Fruit fly (Drosophila melanogaster): ENCODE data around the gene out.
A peak's percentile ranks its signal among the peaks of the same experiment; 100 is the strongest.

Gene out

dm6 chrX:19323835-19324133 lies 1.9 kb upstream of the out start (continued):
- TF ChIP-seq CG13424 (tag; optimal IDR thresholded peaks at IDR 0.05) = peak; percentile 66
- peak; percentile 40; the same call in 1 of the 2 replicates for TF ChIP-seq crol (GFP tag; IDR thresholded peaks at IDR 0.05)
- TF ChIP-seq MESR4 (GFP tag; optimal IDR thresholded peaks at IDR 0.05) = peak; percentile 1
- no peak for TF ChIP-seq Dll (GFP tag; IDR thresholded peaks at IDR 0.05; ENCODE audit: partially characterized antibody)
- TF ChIP-seq Deaf1 (tag; optimal IDR thresholded peaks at IDR 0.05) = peak; percentile 70
- TF ChIP-seq Max (GFP tag; optimal IDR thresholded peaks at IDR 0.05) = peak; percentile 51
- peak; percentile 93 for TF ChIP-seq Rfx (GFP tag; IDR thresholded peaks at IDR 0.05)
- TF ChIP-seq HLHmδ (GFP tag; optimal IDR thresholded peaks at IDR 0.05) = no peak
- no peak for TF ChIP-seq CG9797 (GFP tag; optimal IDR thresholded peaks at IDR 0.05)
- peak; percentile 51 for TF ChIP-seq trem (tag; optimal IDR thresholded peaks at IDR 0.05)
- peak; percentile 51 for TF ChIP-seq Spps (tag; optimal IDR thresholded peaks at IDR 0.05)
- no peak for TF ChIP-seq amos (GFP tag; IDR thresholded peaks at IDR 0.05; ENCODE audit: partially characterized antibody)
- peak; percentile 47; the same call in 1 of the 2 replicates for TF ChIP-seq Oaz (GFP tag; IDR thresholded peaks at IDR 0.05)
- TF ChIP-seq CG2712 (tag; optimal IDR thresholded peaks at IDR 0.05) = peak; percentile 83
- TF ChIP-seq tna (GFP tag; IDR thresholded peaks at IDR 0.05; ENCODE audit: partially characterized antibody) = no peak
- TF ChIP-seq fu2 (GFP tag; optimal IDR thresholded peaks at IDR 0.05) = peak; percentile 35
- TF ChIP-seq vvl (GFP tag; IDR thresholded peaks at IDR 0.05) = peak; percentile 86
- peak; percentile 79 for TF ChIP-seq tgo (GFP tag; IDR thresholded peaks at IDR 0.05)
- peak; percentile 84 for TF ChIP-seq pho (GFP tag; optimal IDR thresholded peaks at IDR 0.05)
- peak; percentile 38 for TF ChIP-seq Abd-B (GFP tag; optimal IDR thresholded peaks at IDR 0.05)
- peak; percentile 1 for TF ChIP-seq bigmax (GFP tag; optimal IDR thresholded peaks at IDR 0.05)
- TF ChIP-seq CG3407 (GFP tag; optimal IDR thresholded peaks at IDR 0.05) = peak; percentile 55
- peak; percentile 59; the same call in 1 of the 2 replicates for TF ChIP-seq GATAe (GFP tag; conservative IDR thresholded peaks at IDR 0.05)
- peak; percentile 88 for TF ChIP-seq CrebB (tag; optimal IDR thresholded peaks at IDR 0.05)
- peak; percentile 93 for TF ChIP-seq CG12769 (tag; optimal IDR thresholded peaks at IDR 0.05)
- peak; percentile 78 for TF ChIP-seq CG17385 (GFP tag; optimal IDR thresholded peaks at IDR 0.05)
- TF ChIP-seq Xbp1 (GFP tag; optimal IDR thresholded peaks at IDR 0.05) = peak; percentile 77
- peak; percentile 50 for TF ChIP-seq CG1602 (GFP tag; optimal IDR thresholded peaks at IDR 0.05)
- TF ChIP-seq CG3726 (GFP tag; IDR thresholded peaks at IDR 0.05) = no peak
- peak; percentile 82 for TF ChIP-seq CG4854 (GFP tag; optimal IDR thresholded peaks at IDR 0.05)
- TF ChIP-seq CG15073 (GFP tag; optimal IDR thresholded peaks at IDR 0.05) = peak; percentile 10
- peak; percentile 81 for TF ChIP-seq zfh1 (GFP tag; IDR thresholded peaks at IDR 0.05)
- TF ChIP-seq ci (GFP tag; IDR thresholded peaks at IDR 0.05) = peak; percentile 89
- TF ChIP-seq CG1603 (tag; optimal IDR thresholded peaks at IDR 0.05) = peak; percentile 80
- peak; percentile 86 for TF ChIP-seq CG2889 (GFP tag; IDR thresholded peaks at IDR 0.05)
- no peak for TF ChIP-seq stwl (tag; optimal IDR thresholded peaks at IDR 0.05)
- peak; percentile 74 for TF ChIP-seq CG10274 (GFP tag; optimal IDR thresholded peaks at IDR 0.05)
- peak; percentile 83; the same call in 1 of the 2 replicates for TF ChIP-seq al (GFP tag; IDR thresholded peaks at IDR 0.05)
- peak; percentile 37 for TF ChIP-seq repo (GFP tag; optimal IDR thresholded peaks at IDR 0.05)
- peak; percentile 43 to 74 for TF ChIP-seq Pdp1 (GFP tag; optimal IDR thresholded peaks at IDR 0.05)
- peak; percentile 73 for TF ChIP-seq gro (GFP tag; optimal IDR thresholded peaks at IDR 0.05)
- TF ChIP-seq CG17802 (tag; optimal IDR thresholded peaks at IDR 0.05) = peak; percentile 37
- peak; percentile 61 for TF ChIP-seq exex (tag; optimal IDR thresholded peaks at IDR 0.05)
- peak; percentile 85 for TF ChIP-seq CG7839 (tag; optimal IDR thresholded peaks at IDR 0.05)
- peak; percentile 84 for TF ChIP-seq mam (GFP tag; optimal IDR thresholded peaks at IDR 0.05)
- TF ChIP-seq CG7271 (tag; optimal IDR thresholded peaks at IDR 0.05) = no peak
- TF ChIP-seq Atf-2 (GFP tag; optimal IDR thresholded peaks at IDR 0.05) = peak; percentile 41
- no peak for TF ChIP-seq MTF-1 (GFP tag; optimal IDR thresholded peaks at IDR 0.05; ENCODE audit: borderline replicate concordance)
- TF ChIP-seq CG8089 (GFP tag; optimal IDR thresholded peaks at IDR 0.05) = peak; percentile 48
- TF ChIP-seq CG10209 (GFP tag; optimal IDR thresholded peaks at IDR 0.05) = peak; percentile 83
- TF ChIP-seq CG43689 (GFP tag; IDR thresholded peaks at IDR 0.05) = no peak

Measured in whole organism, embryonic.